Worm (Caenorhabditis elegans): Measurements from ENCODE around the gene Y57G11C.41.

Y57G11C.41 gene

ce11 chrIV:14687716-14688115, 18.5 kb downstream of the Y57G11C.41 start:
- no peak for TF ChIP-seq med-1 (GFP tag; optimal IDR thresholded peaks at IDR 0.05; ENCODE audit: insufficient read depth)
- no peak for TF ChIP-seq cog-1 (tag; optimal IDR thresholded peaks at IDR 0.05)
- no peak for TF ChIP-seq ztf-29 (GFP tag; IDR thresholded peaks at IDR 0.05)
- TF ChIP-seq tab-1 (GFP tag; IDR thresholded peaks at IDR 0.05) = no peak

- TF ChIP-seq med-1 (GFP tag; optimal IDR thresholded peaks at IDR 0.05; ENCODE audit: insufficient read depth) (no peak), flt-1 (GFP tag; IDR thresholded peaks at IDR 0.05) (no peak), ztf-23 (GFP tag; IDR thresholded peaks at IDR 0.05) (no peak), ztf-29 (GFP tag; IDR thresholded peaks at IDR 0.05) (no peak), tab-1 (GFP tag; IDR thresholded peaks at IDR 0.05) (no peak), T22C8.4 (GFP tag; IDR thresholded peaks at IDR 0.05) (no peak), klf-2 (GFP tag; conservative IDR thresholded peaks at IDR 0.05) (no peak), ref-1 (GFP tag; conservative IDR thresholded peaks at IDR 0.05) (no peak), cog-1 (tag; optimal IDR thresholded peaks at IDR 0.05) (no peak)
These were observed 27.1 kb downstream of the Y57G11C.41 start for ce11 chrIV:14679060-14679459.

DNA sequence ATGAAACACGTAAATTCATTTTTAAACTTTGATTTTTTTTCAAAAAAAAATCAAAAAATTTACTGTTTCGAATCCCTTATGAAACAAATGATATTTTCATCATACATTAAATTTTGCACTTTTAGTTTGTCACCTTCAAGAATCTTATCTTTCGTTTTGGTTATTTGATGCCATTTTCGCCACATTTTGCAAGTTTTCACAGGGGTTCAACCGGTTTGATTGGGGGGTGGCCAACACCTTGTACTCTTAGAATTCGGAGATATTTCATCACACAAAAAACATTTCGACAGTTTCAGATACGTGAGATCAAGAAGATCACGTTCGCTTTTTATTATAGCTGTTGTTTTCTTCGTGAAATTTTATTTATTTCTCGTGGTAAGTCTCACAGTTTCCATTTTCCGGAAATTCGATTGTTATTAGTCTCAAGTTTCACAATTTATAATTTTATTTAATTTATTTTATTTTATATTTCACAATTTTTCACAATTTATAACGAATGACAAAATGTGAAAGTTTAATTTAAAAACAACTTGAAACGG, 29.0 kb downstream of the Y57G11C.41 start, which contains the start of gene Y57G11C.31:
Y57G11C.31 (plus strand) TSS at position 276 of the 539 bp plus-strand sequence.
- no peak for TF ChIP-seq klf-2 (GFP tag; conservative IDR thresholded peaks at IDR 0.05)
- TF ChIP-seq med-1 (GFP tag; optimal IDR thresholded peaks at IDR 0.05; ENCODE audit: insufficient read depth) = no peak
- no peak for TF ChIP-seq ztf-23 (GFP tag; IDR thresholded peaks at IDR 0.05)
- TF ChIP-seq tab-1 (GFP tag; IDR thresholded peaks at IDR 0.05) = no peak
- TF ChIP-seq ref-1 (GFP tag; conservative IDR thresholded peaks at IDR 0.05) = no peak

DNA sequence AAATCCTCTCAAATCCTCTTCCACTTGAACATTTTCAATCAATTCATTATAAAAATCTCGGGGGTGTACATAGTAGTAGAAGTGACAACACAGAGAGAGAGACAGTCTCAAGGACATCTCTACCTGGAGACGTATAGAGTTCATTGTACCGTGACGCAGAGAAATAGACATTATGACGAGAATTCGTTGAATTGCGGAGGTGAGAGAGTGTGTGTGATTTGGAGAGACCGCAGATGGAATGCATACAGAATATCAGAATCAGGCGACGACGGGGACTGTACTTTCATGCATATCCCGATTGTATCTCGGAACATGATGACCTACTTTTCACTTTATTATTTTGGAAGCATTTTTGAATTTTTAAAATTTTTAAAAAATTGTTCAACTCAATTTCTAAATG, 30.4 kb downstream of the Y57G11C.41 start:
- TF ChIP-seq cog-1 (tag; optimal IDR thresholded peaks at IDR 0.05) (peak; percentile 8), ref-1 (GFP tag; conservative IDR thresholded peaks at IDR 0.05) (no peak)

DNA sequence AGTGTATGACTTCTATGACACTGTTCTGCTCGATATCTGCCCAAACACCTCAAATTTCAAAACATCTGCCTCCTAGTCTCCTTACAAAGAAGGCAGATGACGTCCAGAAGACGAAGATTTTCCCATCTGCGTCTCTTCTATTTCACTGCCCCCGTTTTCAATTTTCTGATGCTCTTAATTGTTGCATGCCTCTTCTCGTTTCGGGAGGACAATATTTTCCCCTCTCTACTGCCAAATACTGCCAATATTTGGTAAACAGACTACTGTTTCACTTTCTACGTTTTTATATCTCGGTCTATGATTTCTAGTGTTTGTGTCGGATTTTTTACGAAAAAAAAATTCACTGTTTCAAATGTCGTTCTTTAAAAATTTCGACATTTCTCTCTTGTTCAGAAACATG, 44.8 kb downstream of the Y57G11C.41 start:
- TF ChIP-seq flt-1 (GFP tag; IDR thresholded peaks at IDR 0.05) (no peak), T22C8.4 (GFP tag; IDR thresholded peaks at IDR 0.05) (no peak), ref-1 (GFP tag; conservative IDR thresholded peaks at IDR 0.05) (no peak)

- TF ChIP-seq flt-1 (GFP tag; IDR thresholded peaks at IDR 0.05) (no peak), cog-1 (tag; optimal IDR thresholded peaks at IDR 0.05) (no peak), tab-1 (GFP tag; IDR thresholded peaks at IDR 0.05) (no peak), klf-2 (GFP tag; conservative IDR thresholded peaks at IDR 0.05) (no peak), med-1 (GFP tag; optimal IDR thresholded peaks at IDR 0.05; ENCODE audit: insufficient read depth) (no peak), ref-1 (GFP tag; conservative IDR thresholded peaks at IDR 0.05) (no peak), ztf-29 (GFP tag; IDR thresholded peaks at IDR 0.05) (no peak), T22C8.4 (GFP tag; IDR thresholded peaks at IDR 0.05) (no peak), ztf-23 (GFP tag; IDR thresholded peaks at IDR 0.05) (no peak)
These were observed 47.3 kb downstream of the Y57G11C.41 start for ce11 chrIV:14658927-14659326.

ce11 chrIV:14658054-14658631, 48.1 kb downstream of the Y57G11C.41 start, which contains the start of gene anoh-2:
anoh-2 (plus strand) TSS chrIV:14658308.
- TF ChIP-seq ztf-23 (GFP tag; IDR thresholded peaks at IDR 0.05) (no peak), ztf-29 (GFP tag; IDR thresholded peaks at IDR 0.05) (no peak), med-1 (GFP tag; optimal IDR thresholded peaks at IDR 0.05; ENCODE audit: insufficient read depth) (no peak), T22C8.4 (GFP tag; IDR thresholded peaks at IDR 0.05) (no peak), flt-1 (GFP tag; IDR thresholded peaks at IDR 0.05) (no peak), ref-1 (GFP tag; conservative IDR thresholded peaks at IDR 0.05) (no peak)

ce11 chrIV:14656573-14657129, 49.6 kb downstream of the Y57G11C.41 start, which contains the start of gene Y57G11C.33:
Y57G11C.33 (plus strand) TSS chrIV:14657079.
- TF ChIP-seq flt-1 (GFP tag; IDR thresholded peaks at IDR 0.05) = no peak

All from whole organism, midembryonic.